Worm (Caenorhabditis elegans): ENCODE measurements around the gene K03B4.8.

K03B4.8 gene

DNA sequence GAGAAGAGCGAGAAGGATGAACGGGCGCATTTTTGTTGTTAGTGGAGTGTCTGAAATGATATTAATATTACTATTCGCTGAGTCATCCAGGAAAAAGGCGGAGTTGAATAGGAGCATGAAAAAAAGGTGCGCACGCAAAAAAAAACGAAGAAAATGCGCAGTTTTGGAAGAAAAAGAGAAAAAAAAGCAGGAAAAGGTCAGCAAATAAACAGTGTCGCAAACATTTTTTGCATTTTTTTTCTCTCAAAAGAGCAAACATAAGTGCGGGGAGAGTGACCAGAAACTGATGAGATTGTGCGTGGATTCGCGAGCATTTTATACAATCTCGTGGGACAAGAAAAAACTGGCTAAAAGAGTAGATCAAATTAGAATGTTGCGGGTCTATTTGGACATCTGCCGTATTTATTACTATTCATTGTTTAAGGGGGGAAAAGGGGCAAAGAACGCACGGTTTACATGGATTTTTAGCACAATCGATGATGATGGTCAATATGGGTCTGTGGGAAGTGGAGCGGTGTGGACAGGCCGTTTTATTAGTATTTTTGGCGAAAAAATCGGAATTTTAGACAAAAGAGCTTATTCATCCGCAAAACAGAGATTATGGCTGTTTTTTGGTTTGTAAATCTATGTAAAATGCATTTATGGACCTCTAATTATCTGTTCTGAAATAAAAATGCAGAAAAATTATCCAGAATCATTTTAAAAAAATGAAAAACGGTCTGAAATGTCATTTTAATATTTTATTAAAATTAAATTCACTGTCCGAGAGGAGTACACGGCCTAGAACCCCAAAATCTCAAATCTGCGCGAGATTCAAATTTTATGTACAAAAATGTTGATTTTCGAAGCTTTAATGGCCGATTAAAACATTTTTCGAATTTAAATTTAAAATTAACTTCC is 18.2 kb upstream of the K03B4.8 start, which contains the start of gene cpg-8:
TSS of gene cpg-8 (minus strand) at position 51 of the 900 bp plus-strand sequence.
- TF ChIP-seq C08G9.2 (tag; optimal IDR thresholded peaks at IDR 0.05) = no peak
- TF ChIP-seq elt-2 (tag; optimal IDR thresholded peaks at IDR 0.05) = no peak
- TF ChIP-seq F13H6.1 (tag; optimal IDR thresholded peaks at IDR 0.05) = no peak
- TF ChIP-seq nfya-1 (tag; optimal IDR thresholded peaks at IDR 0.05) = no peak
- TF ChIP-seq T23F11.4 (GFP tag; optimal IDR thresholded peaks at IDR 0.05) = no peak
- TF ChIP-seq fax-1 (tag; optimal IDR thresholded peaks at IDR 0.05) = no peak
- TF ChIP-seq syd-9 (tag; optimal IDR thresholded peaks at IDR 0.05) = no peak
- no peak for TF ChIP-seq fkh-10 (GFP tag; optimal IDR thresholded peaks at IDR 0.05)
- TF ChIP-seq dmd-4 (tag; optimal IDR thresholded peaks at IDR 0.05; ENCODE audit: borderline replicate concordance) = no peak
- TF ChIP-seq hlh-30 (tag; optimal IDR thresholded peaks at IDR 0.05; ENCODE audit: insufficient read depth) = no peak
- TF ChIP-seq elt-4 (tag; optimal IDR thresholded peaks at IDR 0.05) = no peak
- no peak for TF ChIP-seq eyg-1 (tag; optimal IDR thresholded peaks at IDR 0.05)
- no peak for TF ChIP-seq unc-86 (tag; optimal IDR thresholded peaks at IDR 0.05)
- TF ChIP-seq ceh-24 (tag; optimal IDR thresholded peaks at IDR 0.05) = no peak
- no peak for TF ChIP-seq tbx-2 (tag; optimal IDR thresholded peaks at IDR 0.05)
- no peak for TF ChIP-seq Y22D7AL.16 (tag; optimal IDR thresholded peaks at IDR 0.05)
- TF ChIP-seq npax-4 (tag; optimal IDR thresholded peaks at IDR 0.05) = no peak

DNA sequence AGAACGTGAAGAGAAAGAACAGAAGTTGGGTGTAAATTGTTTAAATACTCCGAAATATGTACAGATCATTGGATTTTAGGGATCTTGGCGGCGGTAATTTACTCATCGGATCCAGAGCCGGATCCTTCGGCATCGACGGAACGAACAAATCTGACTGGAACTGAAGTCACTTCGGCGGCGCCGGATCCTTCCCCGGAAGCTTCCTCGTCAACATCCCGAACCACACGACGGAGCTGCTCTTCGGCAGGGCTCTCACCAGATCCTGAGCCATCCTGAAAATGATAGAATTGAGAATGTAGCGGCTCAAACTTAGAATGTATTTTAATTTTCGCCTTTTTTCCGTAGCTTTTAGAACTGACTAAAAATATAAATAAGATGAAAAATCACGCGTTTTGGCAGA is 17.3 kb upstream of the K03B4.8 start:
- no peak for TF ChIP-seq ceh-30 (tag; optimal IDR thresholded peaks at IDR 0.05)

DNA sequence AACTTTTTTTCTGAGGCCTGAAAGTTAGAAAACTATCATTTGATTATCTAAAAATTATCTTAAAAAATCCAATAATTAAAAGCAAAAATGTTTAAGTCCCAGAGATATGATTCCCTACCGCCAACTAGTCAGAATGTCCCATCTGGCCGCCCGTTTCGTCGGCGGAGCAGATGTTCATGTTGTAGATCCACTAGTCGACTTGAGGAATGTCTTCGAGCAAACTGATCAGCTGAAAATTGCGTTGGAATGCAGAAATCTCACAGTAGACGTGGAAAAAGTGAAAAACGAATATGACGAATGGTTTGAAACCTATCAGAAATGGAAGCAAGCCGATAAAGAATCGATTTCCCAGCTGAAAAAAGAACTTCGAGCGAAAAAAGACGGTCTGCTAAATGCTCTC is 14.8 kb upstream of the K03B4.8 start, which contains the start of gene K03B4.1:
TSS of gene K03B4.1 (plus strand) at position 97 of the 400 bp plus-strand sequence.
- TF ChIP-seq ceh-6 (GFP tag; optimal IDR thresholded peaks at IDR 0.05) (no peak), F13H6.1 (tag; optimal IDR thresholded peaks at IDR 0.05) (no peak), ceh-14 (tag; optimal IDR thresholded peaks at IDR 0.05) (no peak), C38D4.7 (GFP tag; optimal IDR thresholded peaks at IDR 0.05) (no peak), fkh-10 (GFP tag; optimal IDR thresholded peaks at IDR 0.05) (no peak), ceh-18 (tag; optimal IDR thresholded peaks at IDR 0.05) (no peak), tbx-2 (tag; optimal IDR thresholded peaks at IDR 0.05) (no peak)

DNA sequence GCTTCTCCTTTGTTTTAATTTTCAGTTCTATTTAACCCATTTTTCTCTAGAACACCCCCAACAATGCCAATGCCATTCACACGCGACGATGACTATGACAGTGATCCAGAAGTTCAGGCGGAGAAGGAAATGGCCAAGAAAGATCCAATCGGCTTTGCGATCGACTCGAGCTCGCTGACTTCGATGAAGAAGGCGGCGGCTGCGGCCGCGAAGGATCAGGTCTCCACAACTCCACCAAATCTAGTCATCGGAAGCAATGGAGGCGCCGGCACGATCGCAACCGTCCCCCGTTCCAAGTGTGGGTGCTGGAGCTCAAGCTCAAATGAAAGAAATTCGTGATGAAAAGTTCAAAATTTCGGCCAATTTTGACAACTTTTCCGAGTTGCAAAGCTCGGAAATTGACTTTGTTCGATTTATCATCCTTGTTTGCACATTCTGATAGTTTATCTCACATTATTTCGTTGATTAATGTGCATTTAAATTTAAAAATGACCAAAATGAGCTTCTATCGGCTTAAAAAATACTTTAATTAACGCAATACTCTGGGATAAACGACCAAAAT is 13.6 kb upstream of the K03B4.8 start, which contains the start of gene K03B4.2:
TSS of gene K03B4.2 (plus strand) at position 51 of the 562 bp plus-strand sequence.
- no peak for TF ChIP-seq lin-11 (tag; optimal IDR thresholded peaks at IDR 0.05)

DNA sequence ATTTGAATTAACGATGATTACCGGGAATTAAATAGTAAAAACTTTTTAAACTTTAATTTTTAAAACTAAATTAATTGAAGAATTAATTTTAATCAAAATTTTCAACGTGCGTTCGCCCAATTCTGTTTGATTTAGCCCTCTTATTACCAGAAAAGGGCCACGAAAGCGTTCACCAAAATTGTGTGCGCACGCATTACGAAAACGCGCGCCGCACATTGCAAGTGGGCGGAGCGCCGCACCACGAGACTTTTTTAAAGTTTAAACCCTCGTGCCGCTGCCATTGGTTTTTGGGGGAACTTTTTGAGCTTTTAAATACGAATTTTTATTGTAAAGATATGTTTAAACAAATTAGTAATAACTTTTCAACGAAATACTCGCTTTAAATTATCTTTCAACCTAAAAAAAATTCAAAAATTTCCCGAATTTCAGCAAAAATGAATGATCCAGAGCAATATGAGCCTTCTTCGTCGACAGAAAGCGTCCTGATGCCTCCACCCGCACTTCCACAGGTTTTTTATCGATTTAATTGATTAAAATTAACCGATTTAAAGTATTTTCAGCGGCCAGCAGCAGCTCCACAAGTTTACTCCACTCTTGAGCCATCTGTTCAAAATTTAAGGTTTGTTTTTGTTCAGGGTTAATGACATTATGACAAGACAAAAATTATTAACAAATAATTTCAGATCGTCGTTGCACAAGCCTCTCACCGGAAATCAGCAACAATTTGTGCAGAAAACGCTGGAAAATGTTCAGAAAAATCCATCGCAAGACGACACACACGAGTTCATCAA is 12.5 kb upstream of the K03B4.8 start, which contains the start of gene taf-10:
TSS of gene taf-10 (plus strand) at position 424 of the 791 bp plus-strand sequence.
- TF ChIP-seq nfya-1 (tag; optimal IDR thresholded peaks at IDR 0.05) = peak; percentile 33
- TF ChIP-seq hlh-30 (tag; optimal IDR thresholded peaks at IDR 0.05; ENCODE audit: insufficient read depth) = peak; percentile 82
- no peak for TF ChIP-seq nhr-232 (tag; optimal IDR thresholded peaks at IDR 0.05)
- TF ChIP-seq pros-1 (tag; optimal IDR thresholded peaks at IDR 0.05) = no peak

DNA sequence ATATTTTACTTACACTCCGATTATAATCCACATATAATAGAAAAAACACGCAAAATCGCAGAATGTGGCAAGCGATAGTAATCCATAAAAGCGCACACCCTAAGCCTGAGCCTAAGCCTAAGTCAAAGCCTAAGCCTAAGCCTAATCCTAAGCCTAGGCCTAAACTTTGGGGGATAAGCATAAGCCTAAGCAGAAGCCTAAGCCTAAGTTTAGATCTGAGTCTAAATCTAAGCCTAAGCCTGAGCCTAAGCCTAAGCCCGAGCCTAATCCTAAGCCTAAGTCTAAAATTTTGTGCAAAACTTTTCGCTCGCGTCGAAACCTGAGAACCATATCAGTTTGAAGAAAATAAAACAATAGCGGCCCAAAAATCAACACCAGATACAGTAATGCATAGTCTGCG is 9.7 kb upstream of the K03B4.8 start:
- TF ChIP-seq pqm-1 (tag; optimal IDR thresholded peaks at IDR 0.05) (no peak), dve-1 (tag; optimal IDR thresholded peaks at IDR 0.05) (peak; percentile 74)

Data from whole organism, late embryonic.